Fruit fly (Drosophila melanogaster) whole organism, prepupa: ENCODE measurements around the gene Mgat3.

Source experiments
- Blimp-1 ChIP-seq: fragments of 200-800 bp; sonication (Bioruptor generic); optimal IDR thresholded peaks from 3 replicates; lab custom pipeline; 2017; ENCODE audit warnings: missing biosample characterization, missing genetic modification characterization, mild to moderate bottlenecking, moderate library complexity, missing genetic modification reagents
- CG10631 ChIP-seq: fragments of 200-800 bp; sonication (Bioruptor generic); optimal IDR thresholded peaks from 2 replicates; lab custom pipeline; 2016; ENCODE audit warnings: missing biosample characterization, missing genetic modification characterization
- CG10669 ChIP-seq: fragments of 200-800 bp; sonication (Bioruptor generic); optimal IDR thresholded peaks from 3 replicates; lab custom pipeline; 2018; ENCODE audit warnings: missing biosample characterization, mild to moderate bottlenecking, missing genetic modification characterization, moderate library complexity
- CG11294 ChIP-seq: fragments of 200-800 bp; sonication (Bioruptor generic); IDR thresholded peaks from 2 replicates; pipeline ENCODE4 v1.3.6; 2022; ENCODE audit warnings: missing biosample characterization, missing genetic modification characterization
- CG11762 ChIP-seq: fragments of 200-800 bp; sonication (Bioruptor generic); optimal IDR thresholded peaks from 3 replicates; lab custom pipeline; 2016; ENCODE audit warnings: missing biosample characterization, missing genetic modification characterization; ENCODE audit not compliant: insufficient read depth
- CG11902 ChIP-seq: fragments of 200-800 bp; sonication (Bioruptor generic); optimal IDR thresholded peaks from 3 replicates; lab custom pipeline; 2016; ENCODE audit warnings: missing biosample characterization, missing genetic modification characterization
- CG15336 ChIP-seq: fragments of 200-800 bp; sonication (Bioruptor generic); IDR thresholded peaks from 2 replicates; pipeline ENCODE4 v1.3.6; 2022; ENCODE audit warnings: missing biosample characterization, missing genetic modification characterization
- CG1621 ChIP-seq: fragments of 200-800 bp; sonication (Bioruptor generic); optimal IDR thresholded peaks from 3 replicates; lab custom pipeline; 2018; ENCODE audit warnings: missing biosample characterization, mild to moderate bottlenecking, missing genetic modification characterization
- CG16779 ChIP-seq: fragments of 200-800 bp; sonication (Bioruptor generic); optimal IDR thresholded peaks from 3 replicates; lab custom pipeline; 2017; ENCODE audit warnings: missing biosample characterization, mild to moderate bottlenecking, missing genetic modification characterization
- CG3032 ChIP-seq: fragments of 200-800 bp; optimal IDR thresholded peaks from 2 replicates; lab custom pipeline; 2019; ENCODE audit warnings: missing biosample characterization, mild to moderate bottlenecking, missing genetic modification characterization, moderate library complexity
- CG32006 ChIP-seq: fragments of 200-800 bp; sonication (Bioruptor generic); optimal IDR thresholded peaks from 3 replicates; lab custom pipeline; 2017; ENCODE audit warnings: missing biosample characterization, mild to moderate bottlenecking, missing genetic modification characterization
- CG34406 ChIP-seq: fragments of 200-800 bp; sonication (Bioruptor generic); optimal IDR thresholded peaks from 3 replicates; lab custom pipeline; 2016; ENCODE audit warnings: missing biosample characterization, missing genetic modification characterization
- CG3919 ChIP-seq: fragments of 200-800 bp; sonication (Bioruptor generic); optimal IDR thresholded peaks from 3 replicates; lab custom pipeline; 2016; ENCODE audit warnings: missing biosample characterization, missing genetic modification characterization
- CG4318 ChIP-seq: fragments of 200-800 bp; sonication (Bioruptor generic); optimal IDR thresholded peaks from 3 replicates; lab custom pipeline; 2017; ENCODE audit warnings: missing biosample characterization, mild to moderate bottlenecking, missing genetic modification characterization
- CG6163 ChIP-seq: fragments of 200-800 bp; sonication (Bioruptor generic); IDR thresholded peaks from 3 replicates; pipeline ENCODE4 v1.3.6; 2022; ENCODE audit warnings: missing biosample characterization, missing genetic modification characterization
- CG6276 ChIP-seq: fragments of 200-800 bp; sonication (Bioruptor generic); optimal IDR thresholded peaks from 2 replicates; lab custom pipeline; 2017; ENCODE audit warnings: missing biosample characterization, mild to moderate bottlenecking, missing genetic modification characterization
- CG6792 ChIP-seq: fragments of 200-800 bp; sonication (Bioruptor generic); optimal IDR thresholded peaks from 3 replicates; lab custom pipeline; 2016; ENCODE audit warnings: missing biosample characterization, missing genetic modification characterization
- CG6808 ChIP-seq: fragments of 200-800 bp; sonication (Bioruptor generic); optimal IDR thresholded peaks from 3 replicates; lab custom pipeline; 2017; ENCODE audit warnings: missing biosample characterization, missing genetic modification characterization, mild to moderate bottlenecking, moderate library complexity, missing genetic modification reagents
- CG7368 ChIP-seq: fragments of 200-800 bp; sonication (Bioruptor generic); optimal IDR thresholded peaks from 3 replicates; lab custom pipeline; 2016; ENCODE audit warnings: missing biosample characterization, missing genetic modification characterization
- CG8119 ChIP-seq: fragments of 200-800 bp; sonication (Bioruptor generic); IDR thresholded peaks from 3 replicates; pipeline ENCODE4 v1.3.6; 2022; ENCODE audit warnings: missing biosample characterization, missing genetic modification characterization
- CG8319 ChIP-seq: fragments of 200-800 bp; sonication (Bioruptor generic); optimal IDR thresholded peaks from 3 replicates; lab custom pipeline; 2016; ENCODE audit warnings: missing biosample characterization, missing genetic modification characterization
- CG8632 ChIP-seq: fragments of 200-800 bp; sonication (Bioruptor generic); optimal IDR thresholded peaks from 3 replicates; lab custom pipeline; 2016; ENCODE audit warnings: missing biosample characterization, missing genetic modification characterization
- CG9139 ChIP-seq: fragments of 200-800 bp; sonication (Bioruptor generic); optimal IDR thresholded peaks from 3 replicates; lab custom pipeline; 2017; ENCODE audit warnings: missing biosample characterization, mild to moderate bottlenecking, missing genetic modification characterization
- Eip75B ChIP-seq: fragments of 200-800 bp; sonication (Bioruptor generic); optimal IDR thresholded peaks from 3 replicates; lab custom pipeline; 2016; ENCODE audit warnings: missing biosample characterization, missing genetic modification characterization
- Eip78C ChIP-seq: fragments of 200-800 bp; sonication (Bioruptor generic); peaks from one replicate; lab custom pipeline; 2016; ENCODE audit warnings: missing biosample characterization, missing genetic modification characterization
- Ets21C ChIP-seq: fragments of 200-800 bp; sonication (Bioruptor generic); optimal IDR thresholded peaks from 3 replicates; lab custom pipeline; 2016; ENCODE audit warnings: missing biosample characterization, missing genetic modification characterization
- Ets96B ChIP-seq: fragments of 200-800 bp; optimal IDR thresholded peaks from 2 replicates; lab custom pipeline; 2019; ENCODE audit warnings: missing biosample characterization, mild to moderate bottlenecking, missing genetic modification characterization, moderate library complexity
- Gug ChIP-seq: fragments of 200-800 bp; sonication (Bioruptor generic); IDR thresholded peaks from 2 replicates; pipeline ENCODE4 v1.3.6; 2022; ENCODE audit warnings: missing biosample characterization, missing genetic modification characterization
- Hr39 ChIP-seq: fragments of 200-800 bp; sonication (Bioruptor generic); optimal IDR thresholded peaks from 2 replicates; lab custom pipeline; 2016; ENCODE audit warnings: missing biosample characterization, missing genetic modification characterization
- Hr4 ChIP-seq: fragments of 200-800 bp; sonication (Bioruptor generic); optimal IDR thresholded peaks from 3 replicates; lab custom pipeline; 2016; ENCODE audit warnings: missing biosample characterization, missing genetic modification characterization
- Met ChIP-seq: fragments of 200-800 bp; sonication (Bioruptor generic); optimal IDR thresholded peaks from 3 replicates; lab custom pipeline; 2016; ENCODE audit warnings: missing biosample characterization, missing genetic modification characterization
- OdsH ChIP-seq: fragments of 200-800 bp; sonication (Bioruptor generic); optimal IDR thresholded peaks from 3 replicates; lab custom pipeline; 2016; ENCODE audit warnings: missing biosample characterization, missing genetic modification characterization
- Smox ChIP-seq: fragments of 200-800 bp; sonication (Bioruptor generic); optimal IDR thresholded peaks from 3 replicates; lab custom pipeline; 2016; ENCODE audit warnings: missing biosample characterization, missing genetic modification characterization
- Sox102F ChIP-seq: fragments of 200-800 bp; sonication (Bioruptor generic); optimal IDR thresholded peaks from 2 replicates; lab custom pipeline; 2016; ENCODE audit warnings: missing biosample characterization, mild to moderate bottlenecking, missing genetic modification characterization
- Sox14 ChIP-seq: fragments of 200-800 bp; sonication (Bioruptor generic); optimal IDR thresholded peaks from 3 replicates; lab custom pipeline; 2016; ENCODE audit warnings: missing biosample characterization, missing genetic modification characterization
- Sox15 ChIP-seq: fragments of 200-800 bp; sonication (Bioruptor generic); optimal IDR thresholded peaks from 3 replicates; lab custom pipeline; 2016; ENCODE audit warnings: missing biosample characterization, missing genetic modification characterization
- achi ChIP-seq: fragments of 200-800 bp; sonication (Bioruptor generic); optimal IDR thresholded peaks from 3 replicates; lab custom pipeline; 2016; ENCODE audit warnings: missing biosample characterization, missing genetic modification characterization
- acj6 ChIP-seq: fragments of 200-800 bp; sonication (Bioruptor generic); optimal IDR thresholded peaks from 3 replicates; lab custom pipeline; 2016; ENCODE audit warnings: missing biosample characterization, missing genetic modification characterization
- cyc ChIP-seq: fragments of 200-800 bp; sonication (Bioruptor generic); optimal IDR thresholded peaks from 3 replicates; lab custom pipeline; 2016; ENCODE audit warnings: missing biosample characterization, missing genetic modification characterization
- dac ChIP-seq: fragments of 200-800 bp; sonication (Bioruptor generic); optimal IDR thresholded peaks from 2 replicates; lab custom pipeline; 2017; ENCODE audit warnings: missing biosample characterization, mild to moderate bottlenecking, missing genetic modification characterization
- dsx ChIP-seq: fragments of 200-800 bp; optimal IDR thresholded peaks from 3 replicates; lab custom pipeline; 2019; ENCODE audit warnings: missing biosample characterization, mild to moderate bottlenecking, missing genetic modification characterization, moderate library complexity; ENCODE audit not compliant: poor library complexity, severe bottlenecking
- eg ChIP-seq: fragments of 200-800 bp; sonication (Bioruptor generic); IDR thresholded peaks from 3 replicates; pipeline ENCODE4 v1.3.6; 2022; ENCODE audit warnings: missing biosample characterization, missing genetic modification characterization
- fd59A ChIP-seq: fragments of 200-800 bp; sonication (Bioruptor generic); optimal IDR thresholded peaks from 2 replicates; lab custom pipeline; 2017; ENCODE audit warnings: missing biosample characterization, mild to moderate bottlenecking, missing genetic modification characterization, missing genetic modification reagents
- fd85E ChIP-seq: fragments of 200-800 bp; sonication (Bioruptor generic); optimal IDR thresholded peaks from 3 replicates; lab custom pipeline; 2016; ENCODE audit warnings: missing biosample characterization, missing genetic modification characterization
- lz ChIP-seq: fragments of 200-800 bp; sonication (Bioruptor generic); optimal IDR thresholded peaks from 3 replicates; lab custom pipeline; 2016; ENCODE audit warnings: missing biosample characterization, missing genetic modification characterization
- net ChIP-seq: fragments of 200-800 bp; sonication (Bioruptor generic); optimal IDR thresholded peaks from 3 replicates; lab custom pipeline; 2016; ENCODE audit warnings: missing biosample characterization, missing genetic modification characterization
- pdm3 ChIP-seq: fragments of 200-800 bp; sonication (Bioruptor generic); optimal IDR thresholded peaks from 3 replicates; lab custom pipeline; 2016; ENCODE audit warnings: missing biosample characterization, missing genetic modification characterization
- salr ChIP-seq, 2 experiments: fragments of 200-800 bp; sonication (Bioruptor generic); optimal IDR thresholded peaks; 3 replicates each; lab custom pipeline; 2016 to 2018; ENCODE audit warnings: missing biosample characterization in 2 of 2, missing genetic modification characterization in 2 of 2, mild to moderate bottlenecking in 1 of 2
- spab ChIP-seq: fragments of 200-800 bp; sonication (Bioruptor generic); optimal IDR thresholded peaks from 2 replicates; lab custom pipeline; 2017; ENCODE audit warnings: missing biosample characterization, mild to moderate bottlenecking, missing genetic modification characterization, missing genetic modification reagents
- ss ChIP-seq, 2 experiments: fragments of 200-800 bp; sonication (Bioruptor generic); optimal IDR thresholded peaks; 2 replicates in 1 of 2; 3 replicates in 1 of 2; lab custom pipeline; 2017 to 2018; ENCODE audit warnings: mild to moderate bottlenecking in 2 of 2, missing biosample characterization in 2 of 2, missing genetic modification characterization in 2 of 2, moderate library complexity in 1 of 2
- svp ChIP-seq: fragments of 200-800 bp; sonication (Bioruptor generic); peaks from one replicate; lab custom pipeline; 2016; ENCODE audit warnings: missing biosample characterization, missing genetic modification characterization
- vri ChIP-seq: fragments of 200-800 bp; sonication (Bioruptor generic); optimal IDR thresholded peaks from 3 replicates; lab custom pipeline; 2016; ENCODE audit warnings: missing biosample characterization, mild to moderate bottlenecking, missing genetic modification characterization

Gene Mgat3

DNA sequence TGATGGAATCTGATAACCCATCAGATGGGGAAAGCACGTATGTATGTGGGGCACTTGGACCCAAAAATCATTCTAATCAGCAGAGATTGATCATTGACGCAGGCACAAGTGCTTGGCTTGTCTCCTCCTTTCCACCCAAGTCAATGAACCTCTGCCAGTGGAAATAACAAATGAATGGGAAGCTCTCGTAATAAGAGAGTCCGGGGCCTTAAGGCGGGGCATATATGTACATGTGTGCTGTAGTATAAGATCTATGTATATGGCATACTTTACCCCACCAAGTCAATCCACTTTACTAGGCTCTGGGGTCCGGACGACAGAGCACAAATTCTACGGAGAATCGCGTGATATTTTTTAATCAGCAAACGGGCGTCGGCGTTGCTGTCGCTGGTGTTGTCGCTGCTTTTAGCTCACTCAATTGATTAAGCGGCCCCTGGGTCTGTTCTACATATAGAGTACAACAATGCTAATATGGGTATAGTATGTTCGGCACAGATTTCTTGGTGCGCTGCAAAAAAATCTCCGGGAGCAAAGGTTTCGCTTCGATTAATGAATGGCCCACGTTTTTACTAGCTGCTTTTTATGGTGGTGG is 23.8 kb upstream of the Mgat3 start:
- peak; percentile 39 for TF ChIP-seq CG1621 (tag; lab: Kevin White, UChicago)
- TF ChIP-seq cyc (GFP tag; lab: Kevin White, UChicago), result no peak
- TF ChIP-seq CG3919 (GFP tag; lab: Kevin White, UChicago), result peak; percentile 23
- TF ChIP-seq Sox102F (GFP tag; lab: Kevin White, UChicago), result no peak
- no peak for TF ChIP-seq CG7368 (GFP tag; lab: Kevin White, UChicago)
- TF ChIP-seq CG10669 (GFP tag; lab: Kevin White, UChicago), result no peak
- TF ChIP-seq CG8119 (GFP tag; lab: Robert Waterston, UW), result 0 out of 3 replicates have a peak, but pooled peaks have one; percentile 35
- no peak for TF ChIP-seq CG6808 (GFP tag; lab: Kevin White, UChicago)
- no peak for TF ChIP-seq acj6
- TF ChIP-seq fd59A (GFP tag; lab: Kevin White, UChicago), result no peak
- no peak for TF ChIP-seq lz (GFP tag; lab: Kevin White, UChicago)
- TF ChIP-seq pdm3 (GFP tag; lab: Kevin White, UChicago), result no peak
- TF ChIP-seq CG6163 (GFP tag; lab: Robert Waterston, UW), result peak; percentile 65; the same call in 2 of the 3 replicates
- TF ChIP-seq CG11294 (GFP tag; lab: Robert Waterston, UW), result no peak
- TF ChIP-seq salr (GFP tag; optimal IDR thresholded peaks at IDR 0.05; lab: Kevin White, UChicago), result no peak
- peak; percentile 31 for TF ChIP-seq Eip75B (GFP tag; lab: Kevin White, UChicago)
- no peak for TF ChIP-seq OdsH (GFP tag; lab: Kevin White, UChicago)
- TF ChIP-seq Eip78C, result peak; percentile 77
- TF ChIP-seq Ets21C (GFP tag; lab: Kevin White, UChicago), result no peak
- TF ChIP-seq CG6276 (GFP tag; lab: Kevin White, UChicago), result peak; percentile 44
- no peak for TF ChIP-seq Blimp-1
- TF ChIP-seq Ets96B (tag; lab: Kevin White, UChicago), result no peak
- no peak for TF ChIP-seq Smox (GFP tag; lab: Kevin White, UChicago)
- TF ChIP-seq spab, result no peak
- TF ChIP-seq CG10631 (GFP tag; lab: Kevin White, UChicago), result no peak
- no peak for TF ChIP-seq CG11902 (GFP tag; lab: Kevin White, UChicago)
- no peak for TF ChIP-seq CG6792 (GFP tag; lab: Kevin White, UChicago)
- no peak for TF ChIP-seq CG4318 (GFP tag; lab: Kevin White, UChicago)
- TF ChIP-seq CG8632 (GFP tag; lab: Kevin White, UChicago), result no peak
- TF ChIP-seq CG8319 (GFP tag; lab: Kevin White, UChicago), result no peak
- no peak for TF ChIP-seq Sox14 (GFP tag; lab: Kevin White, UChicago)
- TF ChIP-seq CG32006 (GFP tag; lab: Kevin White, UChicago), result no peak
- peak; percentile 52 for TF ChIP-seq CG16779
- peak; percentile 89 for TF ChIP-seq svp (GFP tag; lab: Kevin White, UChicago)
- TF ChIP-seq ss (GFP tag; optimal IDR thresholded peaks at IDR 0.05; lab: Kevin White, UChicago), result peak; percentile 5 to 73
- TF ChIP-seq Gug (GFP tag; lab: Robert Waterston, UW), result no peak
- TF ChIP-seq dac (GFP tag; lab: Kevin White, UChicago), result no peak
- no peak for TF ChIP-seq achi
- no peak for TF ChIP-seq Met (GFP tag; lab: Kevin White, UChicago)
- TF ChIP-seq Sox15 (GFP tag; lab: Kevin White, UChicago), result no peak
- TF ChIP-seq Hr4, result no peak
- TF ChIP-seq CG34406, result no peak
- no peak for TF ChIP-seq Hr39 (GFP tag; lab: Kevin White, UChicago)
- peak; percentile 61; the same call in 2 of the 3 replicates for TF ChIP-seq eg (GFP tag; lab: Robert Waterston, UW)
- TF ChIP-seq CG15336 (GFP tag; lab: Robert Waterston, UW), result 0 out of 2 replicates have a peak, but pooled peaks have one; percentile 27
- peak; percentile 17 for TF ChIP-seq CG9139 (GFP tag; lab: Kevin White, UChicago)
- no peak for TF ChIP-seq net (GFP tag; lab: Kevin White, UChicago)
- peak; percentile 55 for TF ChIP-seq vri (GFP tag; lab: Kevin White, UChicago)
- no peak for TF ChIP-seq fd85E (GFP tag; lab: Kevin White, UChicago)
- TF ChIP-seq CG3032, result no peak
- TF ChIP-seq CG11762 (GFP tag; lab: Kevin White, UChicago), result no peak
- TF ChIP-seq dsx (GFP tag; lab: Kevin White, UChicago), result no peak
